Worm (Caenorhabditis elegans): ENCODE results near the gene cls-1.

DNA sequence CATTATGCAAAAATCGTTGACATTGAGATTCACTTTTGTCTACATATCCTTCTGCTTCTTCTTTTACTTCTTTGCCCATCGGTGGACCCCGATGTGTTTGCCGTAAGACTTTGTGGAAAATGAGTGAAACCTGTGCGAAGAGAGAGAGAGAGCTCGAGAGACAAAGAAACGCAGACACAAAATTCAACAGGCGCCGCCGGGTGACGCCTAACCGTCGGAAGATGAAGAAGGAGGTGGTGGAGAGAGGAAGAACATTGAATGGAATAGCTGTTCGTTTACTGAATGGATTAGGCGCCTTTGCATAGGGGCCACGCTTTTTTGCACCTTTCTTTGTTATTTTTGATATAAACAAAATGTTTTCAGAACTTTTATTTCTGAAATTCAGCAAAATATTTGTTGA, 995 bp upstream of the cls-1 start:
- TF ChIP-seq dao-5 (tag; optimal IDR thresholded peaks at IDR 0.05) (no peak), him-1 (tag; optimal IDR thresholded peaks at IDR 0.05) (no peak)

Data from whole organism, L4/young adult.